Fruit fly (Drosophila melanogaster): Measurements from ENCODE around the gene cact.

cact gene

DNA sequence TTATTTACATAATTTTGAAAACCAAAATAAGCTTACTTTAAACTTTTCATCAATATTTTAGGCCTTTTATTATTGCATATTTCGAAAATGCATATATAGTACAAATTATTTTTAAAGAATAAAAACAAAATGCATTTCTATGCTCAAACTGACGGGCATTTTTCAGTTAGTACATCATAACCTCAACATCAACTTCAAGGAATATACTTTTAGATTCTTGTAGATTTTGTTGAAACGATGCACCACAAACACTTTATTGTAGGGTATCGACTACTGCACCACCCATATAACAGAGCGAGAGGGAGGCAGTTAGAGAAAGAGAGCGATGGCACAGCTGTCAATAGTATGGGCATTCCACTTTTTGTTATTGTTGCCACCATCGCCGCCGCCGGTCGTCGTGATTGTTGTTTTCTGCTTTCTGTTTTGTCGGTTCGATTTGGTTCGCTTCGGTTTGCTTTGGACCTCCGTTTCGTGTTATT, 46.2 kb downstream of the cact start (continued):
- TF ChIP-seq CG2129 (GFP tag; IDR thresholded peaks at IDR 0.05; ENCODE audit: partially characterized antibody) (no peak), Xrp1 (GFP tag; IDR thresholded peaks at IDR 0.05) (peak; percentile 79), ttk (GFP tag; IDR thresholded peaks at IDR 0.05) (peak; percentile 76), CG8281 (tag; optimal IDR thresholded peaks at IDR 0.05) (peak; percentile 78), cato (GFP tag; optimal IDR thresholded peaks at IDR 0.05; ENCODE audit: borderline replicate concordance) (peak; percentile 90), gfzf (GFP tag; optimal IDR thresholded peaks at IDR 0.05) (no peak), slbo (GFP tag; IDR thresholded peaks at IDR 0.05) (peak; percentile 58; the same call in 1 of the 2 replicates), CG9817 (tag; optimal IDR thresholded peaks at IDR 0.05) (peak; percentile 79), zen2 (GFP tag; IDR thresholded peaks at IDR 0.05; ENCODE audit: partially characterized antibody) (no peak), Chrac-16 (GFP tag; optimal IDR thresholded peaks at IDR 0.05) (peak; percentile 85), CG3726 (GFP tag; IDR thresholded peaks at IDR 0.05) (peak; percentile 71; the same call in 2 of the 3 replicates), Lpt (GFP tag; optimal IDR thresholded peaks at IDR 0.05) (peak; percentile 58), mirr (GFP tag; optimal IDR thresholded peaks at IDR 0.05) (no peak), emc (GFP tag; optimal IDR thresholded peaks at IDR 0.05) (peak; percentile 45), CG9437 (GFP tag; optimal IDR thresholded peaks at IDR 0.05) (peak; percentile 93), CHES-1-like (GFP tag; optimal IDR thresholded peaks at IDR 0.05) (peak; percentile 77), CG3281 (GFP tag; optimal IDR thresholded peaks at IDR 0.05) (peak; percentile 80), crol (GFP tag; IDR thresholded peaks at IDR 0.05) (0 out of 2 replicates have a peak, but pooled peaks have one; percentile 8), Hr39 (optimal IDR thresholded peaks at IDR 0.05) (no peak), unc-4 (GFP tag; IDR thresholded peaks at IDR 0.05; ENCODE audit: partially characterized antibody) (no peak), CG1233 (GFP tag; optimal IDR thresholded peaks at IDR 0.05) (peak; percentile 88), gsb (GFP tag; IDR thresholded peaks at IDR 0.05) (no peak), psq (GFP tag; optimal IDR thresholded peaks at IDR 0.05) (peak; percentile 81), CrebB (tag; optimal IDR thresholded peaks at IDR 0.05) (peak; percentile 75), fd64A (GFP tag; optimal IDR thresholded peaks at IDR 0.05) (peak; percentile 81), ara (GFP tag; IDR thresholded peaks at IDR 0.05) (no peak; the same call in 1 of the 2 replicates), bowl (GFP tag; IDR thresholded peaks at IDR 0.05) (peak; percentile 56; the same call in 1 of the 2 replicates), en (GFP tag; optimal IDR thresholded peaks at IDR 0.05) (peak; percentile 75), Oli (tag; optimal IDR thresholded peaks at IDR 0.05) (peak; percentile 97), Asciz (GFP tag; optimal IDR thresholded peaks at IDR 0.05) (peak; percentile 96), Hey (tag; optimal IDR thresholded peaks at IDR 0.05) (no peak), gsb-n (tag; optimal IDR thresholded peaks at IDR 0.05) (peak; percentile 88), jigr1 (GFP tag; IDR thresholded peaks at IDR 0.05) (peak; percentile 75), ftz-f1 (GFP tag; optimal IDR thresholded peaks at IDR 0.05) (no peak), CG2116 (GFP tag; optimal IDR thresholded peaks at IDR 0.05) (peak; percentile 58), pros (GFP tag; optimal IDR thresholded peaks at IDR 0.05) (no peak), CG7928 (GFP tag; optimal IDR thresholded peaks at IDR 0.05) (peak; percentile 36), CG6791 (GFP tag; IDR thresholded peaks at IDR 0.05; ENCODE audit: partially characterized antibody) (no peak; the same call in 2 of the 3 replicates), crp (GFP tag; optimal IDR thresholded peaks at IDR 0.05) (peak; percentile 49 to 81), Sry-δ (GFP tag; optimal IDR thresholded peaks at IDR 0.05) (peak; percentile 29), Usf (GFP tag; optimal IDR thresholded peaks at IDR 0.05) (peak; percentile 47), CG6765 (GFP tag; optimal IDR thresholded peaks at IDR 0.05) (peak; percentile 67), Eip74EF (GFP tag; optimal IDR thresholded peaks at IDR 0.05) (peak in 1 of 2 experiments; percentile 95), CG10431 (GFP tag; optimal IDR thresholded peaks at IDR 0.05) (peak; percentile 76), her (GFP tag; optimal IDR thresholded peaks at IDR 0.05) (peak; percentile 58), eve (GFP tag; optimal IDR thresholded peaks at IDR 0.05) (peak in 1 of 2 experiments; percentile 97), CG34376 (GFP tag; optimal IDR thresholded peaks at IDR 0.05) (peak; percentile 6), CG6683 (GFP tag; optimal IDR thresholded peaks at IDR 0.05) (peak; percentile 72), trem (tag; optimal IDR thresholded peaks at IDR 0.05) (peak; percentile 88), Ravus (GFP tag; IDR thresholded peaks at IDR 0.05) (no peak)

All from whole organism, embryonic.